Worm (Caenorhabditis elegans) whole organism, L4 larva: ENCODE data around the gene F59B10.4.

Experiments
- F10B5.3 ChIP-seq: sonication (generic microtip); optimal IDR thresholded peaks from 2 replicates; lab custom pipeline; 2016; ENCODE audit warnings: mild to moderate bottlenecking, missing genetic modification characterization, missing compliant biosample characterization
- F26F4.8 ChIP-seq: fragments of 200-800 bp; sonication (Bioruptor generic); conservative IDR thresholded peaks from 2 replicates; pipeline ENCODE4 v1.3.6; 2022; ENCODE audit warnings: missing genetic modification characterization, missing compliant biosample characterization
- T20F7.1 ChIP-seq: fragments of 200-800 bp; sonication (Bioruptor generic); optimal IDR thresholded peaks from 2 replicates; lab custom pipeline; 2018; ENCODE audit warnings: mild to moderate bottlenecking, missing genetic modification characterization, missing compliant biosample characterization
- Y105C5A.15 ChIP-seq: fragments of 200-800 bp; sonication (Bioruptor generic); IDR thresholded peaks from 2 replicates; pipeline ENCODE4 v1.3.6; 2022; ENCODE audit warnings: missing genetic modification characterization, missing compliant biosample characterization
- aha-1 ChIP-seq: fragments of 150-350 bp; peaks from one replicate; lab custom pipeline; 2014; ENCODE audit warnings: missing biosample characterization, missing genetic modification characterization
- aly-2 ChIP-seq: sonication (generic microtip); optimal IDR thresholded peaks from 2 replicates; lab custom pipeline; 2018; ENCODE audit warnings: missing biosample characterization, missing genetic modification characterization
- ama-1 ChIP-seq: fragments of 150-350 bp; optimal IDR thresholded peaks from 2 replicates; lab custom pipeline; 2014; ENCODE audit warnings: inconsistent platforms, mixed read lengths
- attf-4 ChIP-seq: sonication (generic microtip); optimal IDR thresholded peaks from 3 replicates; lab custom pipeline; 2017; ENCODE audit warnings: missing biosample characterization, missing genetic modification characterization
- ceh-20 ChIP-seq: fragments of 200-800 bp; sonication (Bioruptor generic); IDR thresholded peaks from 2 replicates; pipeline ENCODE4 v1.3.6; 2022; ENCODE audit warnings: missing genetic modification reagents, missing genetic modification characterization, missing compliant biosample characterization
- ceh-82 ChIP-seq: sonication (generic microtip); optimal IDR thresholded peaks from 2 replicates; lab custom pipeline; 2017; ENCODE audit warnings: missing biosample characterization, missing genetic modification characterization
- daf-16 ChIP-seq, 3 experiments: sonication (generic microtip); optimal IDR thresholded peaks; 2 replicates each; lab custom pipeline; 2016 to 2017; ENCODE audit warnings: missing genetic modification characterization in 3 of 3, missing genetic modification reagents in 3 of 3, mild to moderate bottlenecking in 2 of 3, missing compliant biosample characterization in 2 of 3, missing biosample characterization in 1 of 3, moderate library complexity in 1 of 3
- daf-19 ChIP-seq: fragments of 200-800 bp; sonication (Bioruptor generic); conservative IDR thresholded peaks from 2 replicates; pipeline ENCODE4 v1.3.6; 2022; ENCODE audit warnings: missing genetic modification characterization, missing compliant biosample characterization
- daf-8 ChIP-seq: fragments of 200-800 bp; sonication (Bioruptor generic); IDR thresholded peaks from 2 replicates; pipeline ENCODE4 v1.3.6; 2022; ENCODE audit warnings: missing genetic modification characterization, missing compliant biosample characterization
- dmd-6 ChIP-seq: fragments of 200-800 bp; sonication (Bioruptor generic); IDR thresholded peaks from 2 replicates; pipeline ENCODE4 v1.3.6; 2022; ENCODE audit warnings: missing genetic modification reagents, missing genetic modification characterization, missing compliant biosample characterization
- dpl-1 ChIP-seq: fragments of 150-350 bp; optimal IDR thresholded peaks from 2 replicates; lab custom pipeline; 2014; ENCODE audit warnings: missing biosample characterization, missing genetic modification reagents, missing genetic modification characterization
- egl-27 ChIP-seq: sonication (generic microtip); optimal IDR thresholded peaks from 3 replicates; lab custom pipeline; 2017; ENCODE audit warnings: missing biosample characterization, missing genetic modification reagents, missing genetic modification characterization
- egl-43 ChIP-seq: fragments of 200-800 bp; sonication (Bioruptor generic); IDR thresholded peaks from 2 replicates; pipeline ENCODE4 v1.3.6; 2022; ENCODE audit warnings: missing genetic modification reagents, missing genetic modification characterization, missing compliant biosample characterization
- fkh-10 ChIP-seq: fragments of 150-350 bp; optimal IDR thresholded peaks from 2 replicates; lab custom pipeline; 2014; ENCODE audit warnings: missing biosample characterization, missing genetic modification reagents, missing genetic modification characterization
- hif-1 ChIP-seq, 2 experiments: sonication (generic microtip); optimal IDR thresholded peaks; 2 replicates each; lab custom pipeline; 2016 to 2017; ENCODE audit warnings: missing compliant biosample characterization in 2 of 2, missing genetic modification characterization in 2 of 2, missing genetic modification reagents in 2 of 2, missing genotype in 2 of 2, mild to moderate bottlenecking in 1 of 2
- hlh-11 ChIP-seq: fragments of 200-800 bp; sonication (Bioruptor generic); optimal IDR thresholded peaks from 2 replicates; lab custom pipeline; 2018; ENCODE audit warnings: mild to moderate bottlenecking, missing genetic modification characterization, missing compliant biosample characterization
- hlh-30 ChIP-seq: sonication (generic microtip); optimal IDR thresholded peaks from 2 replicates; lab custom pipeline; 2017; ENCODE audit warnings: antibody characterized with exemption, mild to moderate bottlenecking, missing genetic modification characterization, missing compliant biosample characterization; ENCODE audit not compliant: insufficient read depth
- hmg-1.1 ChIP-seq: fragments of 200-800 bp; sonication (Bioruptor generic); IDR thresholded peaks from 2 replicates; pipeline ENCODE4 v1.3.6; 2022; ENCODE audit warnings: missing genetic modification reagents, missing genetic modification characterization, missing compliant biosample characterization
- lin-1 ChIP-seq: fragments of 200-800 bp; sonication (Bioruptor generic); IDR thresholded peaks from 2 replicates; pipeline ENCODE4 v1.3.6; 2022; ENCODE audit warnings: missing genetic modification reagents, missing genetic modification characterization, missing compliant biosample characterization
- lin-38 ChIP-seq: fragments of 200-800 bp; sonication (Bioruptor generic); IDR thresholded peaks from 2 replicates; pipeline ENCODE4 v1.3.6; 2022; ENCODE audit warnings: missing genetic modification reagents, missing genetic modification characterization, missing compliant biosample characterization
- lsy-2 ChIP-seq, 2 experiments: fragments of 150-350 bp in 1 of 2; sonication (generic microtip) in 1 of 2; optimal IDR thresholded peaks; 2 replicates each; lab custom pipeline; 2014 to 2017; ENCODE audit warnings: missing biosample characterization in 2 of 2, missing genetic modification characterization in 2 of 2
- madf-9 ChIP-seq: fragments of 200-800 bp; sonication (Bioruptor generic); conservative IDR thresholded peaks from 2 replicates; pipeline ENCODE4 v1.3.6; 2022; ENCODE audit warnings: missing genetic modification reagents, missing genetic modification characterization, missing compliant biosample characterization
- mdl-1 ChIP-seq, 2 experiments: fragments of 150-350 bp in 1 of 2; sonication (generic microtip) in 1 of 2; optimal IDR thresholded peaks; 2 replicates each; lab custom pipeline; 2014 to 2017; ENCODE audit warnings: missing biosample characterization in 2 of 2, missing genetic modification characterization in 2 of 2
- mep-1 ChIP-seq: fragments of 150-350 bp; sonication (generic microtip); optimal IDR thresholded peaks from 3 replicates; lab custom pipeline; 2014; ENCODE audit warnings: missing biosample characterization, missing genetic modification characterization
- mxl-2 ChIP-seq: fragments of 200-800 bp; sonication (Bioruptor generic); conservative IDR thresholded peaks from 2 replicates; pipeline ENCODE4 v1.3.6; 2022; ENCODE audit warnings: missing genetic modification reagents, missing genetic modification characterization, missing compliant biosample characterization
- mxl-3 ChIP-seq: fragments of 200-800 bp; sonication (Bioruptor generic); optimal IDR thresholded peaks from 2 replicates; lab custom pipeline; 2018; ENCODE audit warnings: mild to moderate bottlenecking, missing genetic modification characterization, missing compliant biosample characterization
- nhr-102 ChIP-seq: sonication (generic microtip); optimal IDR thresholded peaks from 2 replicates; lab custom pipeline; 2016; ENCODE audit warnings: mild to moderate bottlenecking, missing genetic modification characterization, moderate library complexity, missing compliant biosample characterization
- nhr-11 ChIP-seq: fragments of 150-350 bp; optimal IDR thresholded peaks from 2 replicates; lab custom pipeline; 2014; ENCODE audit warnings: missing biosample characterization, missing genetic modification characterization
- nhr-25 ChIP-seq: sonication (generic microtip); optimal IDR thresholded peaks from 2 replicates; lab custom pipeline; 2017; ENCODE audit warnings: missing genetic modification characterization, mild to moderate bottlenecking, missing compliant biosample characterization, antibody characterized with exemption, moderate library complexity, borderline replicate concordance; ENCODE audit not compliant: insufficient read depth
- nhr-28 ChIP-seq: fragments of 150-350 bp; optimal IDR thresholded peaks from 2 replicates; lab custom pipeline; 2014; ENCODE audit warnings: missing biosample characterization, missing genetic modification characterization
- nhr-41 ChIP-seq: fragments of 200-800 bp; sonication (Bioruptor generic); IDR thresholded peaks from 2 replicates; pipeline ENCODE4 v1.3.6; 2022; ENCODE audit warnings: missing genetic modification reagents, missing genetic modification characterization, missing compliant biosample characterization
- nhr-48 ChIP-seq: sonication (generic microtip); optimal IDR thresholded peaks from 2 replicates; lab custom pipeline; 2016; ENCODE audit warnings: mild to moderate bottlenecking, missing genetic modification characterization, missing compliant biosample characterization
- nhr-76 ChIP-seq: fragments of 150-350 bp; optimal IDR thresholded peaks from 2 replicates; lab custom pipeline; 2014; ENCODE audit warnings: missing biosample characterization, missing genetic modification characterization
- nhr-77 ChIP-seq: fragments of 150-350 bp; optimal IDR thresholded peaks from 2 replicates; lab custom pipeline; 2014; ENCODE audit warnings: missing biosample characterization, missing genetic modification characterization
- php-3 ChIP-seq: fragments of 200-800 bp; sonication (Bioruptor generic); IDR thresholded peaks from 2 replicates; pipeline ENCODE4 v1.3.6; 2022; ENCODE audit warnings: missing genetic modification reagents, missing genetic modification characterization, missing compliant biosample characterization
- pqm-1 ChIP-seq: sonication (generic microtip); optimal IDR thresholded peaks from 2 replicates; lab custom pipeline; 2017; ENCODE audit warnings: missing biosample characterization, missing genetic modification characterization
- rbr-2 ChIP-seq: sonication (generic microtip); optimal IDR thresholded peaks from 2 replicates; lab custom pipeline; 2016; ENCODE audit warnings: missing genotype, missing genetic modification characterization, missing compliant biosample characterization
- saeg-2 ChIP-seq: fragments of 200-800 bp; sonication (Bioruptor generic); IDR thresholded peaks from 2 replicates; pipeline ENCODE4 v1.3.6; 2022; ENCODE audit warnings: missing genetic modification reagents, missing genetic modification characterization, missing compliant biosample characterization
- skn-1 ChIP-seq: fragments of 150-350 bp; optimal IDR thresholded peaks from 2 replicates; lab custom pipeline; 2014; ENCODE audit warnings: missing biosample characterization, missing genetic modification characterization
- snpc-1.2 ChIP-seq: fragments of 200-800 bp; sonication (Bioruptor generic); IDR thresholded peaks from 2 replicates; pipeline ENCODE4 v1.3.6; 2022; ENCODE audit warnings: missing genetic modification reagents, missing genetic modification characterization, missing compliant biosample characterization
- tra-1 ChIP-seq: fragments of 200-800 bp; sonication (Bioruptor generic); IDR thresholded peaks from 2 replicates; pipeline ENCODE4 v1.3.6; 2022; ENCODE audit warnings: missing genetic modification reagents, missing genetic modification characterization, missing compliant biosample characterization
- unc-130 ChIP-seq: sonication (generic microtip); optimal IDR thresholded peaks from 2 replicates; lab custom pipeline; 2016; ENCODE audit warnings: missing genetic modification reagents, missing genetic modification characterization, missing compliant biosample characterization
- unc-62 ChIP-seq, 3 experiments: fragments of 150-350 bp in 1 of 3; sonication (generic microtip); optimal IDR thresholded peaks in 2 of 3; peaks in 1 of 3; 1 replicate in 1 of 3; 2 replicates in 2 of 3; lab custom pipeline; 2014 to 2017; ENCODE audit warnings: missing biosample characterization in 3 of 3, missing genetic modification characterization in 3 of 3, missing genetic modification reagents in 3 of 3, missing genotype in 1 of 3
- ztf-11 ChIP-seq: fragments of 150-350 bp; optimal IDR thresholded peaks from 2 replicates; lab custom pipeline; 2014; ENCODE audit warnings: missing biosample characterization, missing genetic modification characterization
- ztf-7 ChIP-seq: fragments of 150-350 bp; optimal IDR thresholded peaks from 2 replicates; lab custom pipeline; 2014; ENCODE audit warnings: missing biosample characterization, missing genetic modification characterization

The F59B10.4 gene

DNA sequence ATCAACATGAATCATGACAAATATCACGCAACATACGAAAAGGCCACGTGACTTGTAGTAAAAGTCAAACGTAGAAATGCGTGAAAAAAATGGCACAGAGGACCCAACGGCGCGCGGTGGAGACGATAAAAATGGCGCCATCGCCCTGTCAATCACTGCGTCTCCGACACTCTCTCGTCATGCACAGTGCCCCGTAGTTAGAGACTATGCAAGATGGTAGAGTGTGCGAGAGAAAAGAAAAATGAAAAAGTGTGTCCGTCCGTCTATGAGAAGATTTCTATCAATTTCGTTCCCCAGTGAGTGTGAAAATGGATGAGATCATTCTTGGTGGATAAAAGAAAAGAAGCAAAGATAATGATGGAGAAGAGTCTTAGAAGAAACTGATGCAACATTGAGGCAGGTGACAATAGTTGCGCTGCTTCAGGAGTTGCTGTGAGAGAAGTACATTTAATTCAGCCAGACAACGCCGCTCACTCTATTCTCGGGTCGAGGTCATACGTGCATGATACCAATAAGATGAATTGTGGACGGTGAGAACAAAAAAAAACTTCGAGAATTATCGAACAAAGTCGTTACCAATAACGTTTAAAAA, 36.7 kb upstream of the F59B10.4 start (continued):
- TF ChIP-seq nhr-102 (peak; percentile 40), ztf-11 (tag; lab: Kevin White, UChicago) (no peak), daf-16 (GFP tag; optimal IDR thresholded peaks at IDR 0.05; lab: Kevin White, UChicago) (peak in 1 of 2 experiments; percentile 26), daf-16 (tag; optimal IDR thresholded peaks at IDR 0.05; lab: Kevin White, UChicago) (peak; percentile 26), tra-1 (peak; percentile 56), aly-2 (tag; lab: Kevin White, UChicago) (no peak), ceh-20 (GFP tag; lab: Robert Waterston, UW) (peak; percentile 14; the same call in 1 of the 2 replicates), nhr-48 (tag; lab: Kevin White, UChicago) (peak; percentile 69), lin-38 (GFP tag; lab: Robert Waterston, UW) (peak; percentile 48), ztf-7 (tag; lab: Kevin White, UChicago) (peak; percentile 9), unc-130 (no peak), ama-1 (peak; percentile 57), nhr-28 (tag; lab: Kevin White, UChicago) (peak; percentile 73), mdl-1 (tag; optimal IDR thresholded peaks at IDR 0.05; lab: Kevin White, UChicago) (peak; percentile 43 to 47), lsy-2 (tag; optimal IDR thresholded peaks at IDR 0.05; lab: Kevin White, UChicago) (peak; percentile 12 to 20), hlh-11 (tag; lab: Kevin White, UChicago) (peak; percentile 85), nhr-41 (GFP tag; lab: Robert Waterston, UW) (peak; percentile 52; the same call in 1 of the 2 replicates), skn-1 (tag; lab: Kevin White, UChicago) (no peak), attf-4 (tag; lab: Kevin White, UChicago) (no peak), hmg-1.1 (GFP tag; lab: Robert Waterston, UW) (peak; percentile 57; the same call in 1 of the 2 replicates), php-3 (GFP tag; lab: Robert Waterston, UW) (peak; percentile 67), egl-43 (peak; percentile 3; the same call in 1 of the 2 replicates), rbr-2 (tag; lab: Kevin White, UChicago) (no peak), daf-19 (GFP tag; lab: Robert Waterston, UW) (0 out of 2 replicates have a peak, but pooled peaks have one; percentile 9), lin-1 (GFP tag; lab: Robert Waterston, UW) (peak; percentile 7; the same call in 1 of the 2 replicates), nhr-77 (tag; lab: Kevin White, UChicago) (peak; percentile 49), Y105C5A.15 (GFP tag; lab: Robert Waterston, UW) (0 out of 2 replicates have a peak, but pooled peaks have one; percentile 13), nhr-76 (tag; lab: Kevin White, UChicago) (no peak), aha-1 (tag; lab: Kevin White, UChicago) (peak; percentile 94), snpc-1.2 (GFP tag; lab: Robert Waterston, UW) (no peak), ceh-82 (no peak), pqm-1 (tag; lab: Kevin White, UChicago) (peak; percentile 5), nhr-25 (tag; lab: Kevin White, UChicago) (peak; percentile 40), dpl-1 (GFP tag; lab: Kevin White, UChicago) (peak; percentile 17), egl-27 (tag; lab: Kevin White, UChicago) (no peak), fkh-10 (no peak), hif-1 (tag; optimal IDR thresholded peaks at IDR 0.05; lab: Kevin White, UChicago) (peak in 1 of 2 experiments; percentile 49), mxl-2 (GFP tag; lab: Robert Waterston, UW) (0 out of 2 replicates have a peak, but pooled peaks have one; percentile 8), T20F7.1 (GFP tag; lab: Kevin White, UChicago) (peak; percentile 6), saeg-2 (GFP tag; lab: Robert Waterston, UW) (peak; percentile 70), mep-1 (tag; lab: Kevin White, UChicago) (peak; percentile 72), mxl-3 (GFP tag; lab: Kevin White, UChicago) (peak; percentile 25), F26F4.8 (GFP tag; lab: Robert Waterston, UW) (no peak), daf-8 (no peak), dmd-6 (peak; percentile 85), hlh-30 (peak; percentile 86), F10B5.3 (tag; lab: Kevin White, UChicago) (no peak), madf-9 (0 out of 2 replicates have a peak, but pooled peaks have one; percentile 12), nhr-11 (peak; percentile 82), unc-62 (GFP tag; optimal IDR thresholded peaks at IDR 0.05 in 1 of 2; lab: Kevin White, UChicago) (peak in 1 of 2 experiments; percentile 95), unc-62 (tag; optimal IDR thresholded peaks at IDR 0.05; lab: Kevin White, UChicago) (no peak)
